Worm (Caenorhabditis elegans): ENCODE data around the gene srw-38.

ce11 chrV:19836142-19836541 lies at the start of gene srw-38:
- TF ChIP-seq aha-1 (tag; optimal IDR thresholded peaks at IDR 0.05) (no peak), ceh-82 (tag; optimal IDR thresholded peaks at IDR 0.05) (no peak), ama-1 (optimal IDR thresholded peaks at IDR 0.05) (no peak), elt-3 (tag; optimal IDR thresholded peaks at IDR 0.05) (no peak), ztf-4 (tag; optimal IDR thresholded peaks at IDR 0.05) (no peak), zag-1 (tag; optimal IDR thresholded peaks at IDR 0.05) (no peak), lsy-2 (tag; optimal IDR thresholded peaks at IDR 0.05) (no peak), skn-1 (tag; optimal IDR thresholded peaks at IDR 0.05) (no peak)

Data from whole organism, L1 larva.